Worm (Caenorhabditis elegans) whole organism, late embryonic: Measurements from ENCODE around the gene F58G1.2.
A peak's percentile ranks its signal among the peaks of the same experiment; 100 is the strongest.

Experiments used
- C08G9.2 ChIP-seq: sonication (generic microtip); optimal IDR thresholded peaks from 2 replicates; lab custom pipeline; 2016; ENCODE audit warnings: mild to moderate bottlenecking, missing genetic modification characterization, moderate library complexity, missing compliant biosample characterization
- C38D4.7 ChIP-seq: fragments of 200-800 bp; sonication (Bioruptor generic); optimal IDR thresholded peaks from 2 replicates; lab custom pipeline; 2018; ENCODE audit warnings: mild to moderate bottlenecking, missing genetic modification characterization, moderate library complexity, missing compliant biosample characterization
- K02D7.2 ChIP-seq: sonication (generic microtip); optimal IDR thresholded peaks from 2 replicates; lab custom pipeline; 2017; ENCODE audit warnings: mild to moderate bottlenecking, missing genetic modification characterization, missing compliant biosample characterization
- Y22D7AL.16 ChIP-seq: sonication (generic microtip); optimal IDR thresholded peaks from 2 replicates; lab custom pipeline; 2016; ENCODE audit warnings: missing genetic modification characterization, missing compliant biosample characterization
- ceh-14 ChIP-seq: sonication (generic microtip); optimal IDR thresholded peaks from 2 replicates; lab custom pipeline; 2016; ENCODE audit warnings: missing genotype, missing genetic modification characterization, missing compliant biosample characterization
- ceh-19 ChIP-seq: fragments of 200-800 bp; sonication (Bioruptor generic); optimal IDR thresholded peaks from 2 replicates; lab custom pipeline; 2018; ENCODE audit warnings: mild to moderate bottlenecking, missing genetic modification characterization, missing compliant biosample characterization
- ceh-31 ChIP-seq: sonication (generic microtip); optimal IDR thresholded peaks from 2 replicates; lab custom pipeline; 2016; ENCODE audit warnings: missing genetic modification characterization, missing compliant biosample characterization
- ceh-34 ChIP-seq: sonication (generic microtip); optimal IDR thresholded peaks from 2 replicates; lab custom pipeline; 2016; ENCODE audit warnings: mild to moderate bottlenecking, missing genetic modification characterization, missing compliant biosample characterization
- ceh-45 ChIP-seq: fragments of 200-800 bp; sonication (Bioruptor generic); IDR thresholded peaks from 2 replicates; pipeline ENCODE4 v1.3.6; 2022; ENCODE audit warnings: missing genetic modification reagents, missing genetic modification characterization, missing compliant biosample characterization
- ceh-48 ChIP-seq: sonication (generic microtip); optimal IDR thresholded peaks from 2 replicates; lab custom pipeline; 2016; ENCODE audit warnings: missing genetic modification characterization, inconsistent platforms, missing compliant biosample characterization
- ceh-9 ChIP-seq: sonication (generic microtip); optimal IDR thresholded peaks from 2 replicates; lab custom pipeline; 2016; ENCODE audit warnings: mild to moderate bottlenecking, missing genetic modification characterization, inconsistent platforms, missing compliant biosample characterization
- che-1 ChIP-seq: sonication (generic microtip); optimal IDR thresholded peaks from 2 replicates; lab custom pipeline; 2016; ENCODE audit warnings: mild to moderate bottlenecking, missing genetic modification characterization, missing compliant biosample characterization
- elt-4 ChIP-seq: sonication (generic microtip); optimal IDR thresholded peaks from 2 replicates; lab custom pipeline; 2016; ENCODE audit warnings: missing genetic modification characterization, missing compliant biosample characterization
- ets-4 ChIP-seq: sonication (generic microtip); optimal IDR thresholded peaks from 2 replicates; lab custom pipeline; 2016; ENCODE audit warnings: missing genetic modification characterization, missing compliant biosample characterization
- fkh-10 ChIP-seq: fragments of 150-350 bp; optimal IDR thresholded peaks from 2 replicates; lab custom pipeline; 2014; ENCODE audit warnings: missing biosample characterization, missing genetic modification reagents, missing genetic modification characterization
- gmeb-2 ChIP-seq: sonication (generic microtip); optimal IDR thresholded peaks from 2 replicates; lab custom pipeline; 2016; ENCODE audit warnings: missing genetic modification characterization, inconsistent platforms, missing compliant biosample characterization
- hlh-13 ChIP-seq: fragments of 200-800 bp; sonication (Bioruptor generic); optimal IDR thresholded peaks from 2 replicates; lab custom pipeline; 2018; ENCODE audit warnings: mild to moderate bottlenecking, missing genetic modification characterization, missing compliant biosample characterization
- hlh-15 ChIP-seq: sonication (generic microtip); optimal IDR thresholded peaks from 2 replicates; lab custom pipeline; 2016; ENCODE audit warnings: missing genetic modification characterization, missing compliant biosample characterization
- hlh-6 ChIP-seq: sonication (generic microtip); optimal IDR thresholded peaks from 2 replicates; lab custom pipeline; 2016; ENCODE audit warnings: missing genotype, missing genetic modification characterization, missing compliant biosample characterization
- hlh-8 ChIP-seq: sonication (generic microtip); optimal IDR thresholded peaks from 2 replicates; lab custom pipeline; 2016; ENCODE audit warnings: missing genotype, missing genetic modification characterization, missing compliant biosample characterization
- mec-3 ChIP-seq: sonication (generic microtip); optimal IDR thresholded peaks from 2 replicates; lab custom pipeline; 2016; ENCODE audit warnings: borderline replicate concordance, missing genetic modification characterization, missing compliant biosample characterization
- nfya-1 ChIP-seq: sonication (generic microtip); optimal IDR thresholded peaks from 2 replicates; lab custom pipeline; 2017; ENCODE audit warnings: missing genetic modification characterization, mild to moderate bottlenecking, missing compliant biosample characterization, antibody characterized with exemption, moderate library complexity
- nhr-11 ChIP-seq: fragments of 150-350 bp; optimal IDR thresholded peaks from 2 replicates; lab custom pipeline; 2014; ENCODE audit warnings: missing biosample characterization, missing genetic modification characterization
- npax-4 ChIP-seq: sonication (generic microtip); optimal IDR thresholded peaks from 2 replicates; lab custom pipeline; 2016; ENCODE audit warnings: missing genetic modification characterization, missing compliant biosample characterization
- pax-1 ChIP-seq: fragments of 150-350 bp; optimal IDR thresholded peaks from 2 replicates; lab custom pipeline; 2014; ENCODE audit warnings: missing biosample characterization, missing genetic modification characterization
- pha-2 ChIP-seq: sonication (generic microtip); optimal IDR thresholded peaks from 2 replicates; lab custom pipeline; 2017; ENCODE audit warnings: mild to moderate bottlenecking, missing genetic modification characterization, missing compliant biosample characterization
- pha-4 ChIP-seq: fragments of 150-350 bp; optimal IDR thresholded peaks from 2 replicates; lab custom pipeline; 2018; ENCODE audit warnings: missing biosample characterization, missing genetic modification reagents, missing genetic modification characterization
- pros-1 ChIP-seq: fragments of 150-350 bp; optimal IDR thresholded peaks from 2 replicates; lab custom pipeline; 2014; ENCODE audit warnings: missing biosample characterization, missing genetic modification reagents, missing genetic modification characterization
- ref-2 ChIP-seq: sonication (generic microtip); optimal IDR thresholded peaks from 2 replicates; lab custom pipeline; 2016; ENCODE audit warnings: missing genetic modification characterization, missing compliant biosample characterization
- sox-2 ChIP-seq: fragments of 200-800 bp; sonication (Bioruptor generic); IDR thresholded peaks from 2 replicates; pipeline ENCODE4 v1.3.6; 2022; ENCODE audit warnings: missing genetic modification reagents, missing genetic modification characterization, missing compliant biosample characterization
- sox-4 ChIP-seq: sonication (generic microtip); optimal IDR thresholded peaks from 2 replicates; lab custom pipeline; 2017; ENCODE audit warnings: mild to moderate bottlenecking, missing genetic modification characterization, inconsistent platforms, missing compliant biosample characterization
- tbx-7 ChIP-seq: sonication (generic microtip); optimal IDR thresholded peaks from 2 replicates; lab custom pipeline; 2016; ENCODE audit warnings: missing genotype, missing genetic modification characterization, missing compliant biosample characterization
- ttx-3 ChIP-seq: sonication (generic microtip); optimal IDR thresholded peaks from 2 replicates; lab custom pipeline; 2016; ENCODE audit warnings: missing genetic modification reagents, missing genetic modification characterization, missing compliant biosample characterization
- unc-3 ChIP-seq, 2 experiments: fragments of 200-800 bp in 1 of 2; sonication (Bioruptor generic) in 1 of 2; sonication (generic microtip) in 1 of 2; conservative IDR thresholded peaks in 1 of 2; optimal IDR thresholded peaks in 1 of 2; 2 replicates each; pipeline versions ENCODE4 v1.3.6 to Lab custom; 2016 to 2022; ENCODE audit warnings: missing compliant biosample characterization in 2 of 2, missing genetic modification characterization in 2 of 2, missing genetic modification reagents in 1 of 2
- unc-42 ChIP-seq: sonication (generic microtip); optimal IDR thresholded peaks from 2 replicates; lab custom pipeline; 2016; ENCODE audit warnings: missing genotype, missing genetic modification characterization, missing compliant biosample characterization
- unc-55 ChIP-seq: sonication (generic microtip); optimal IDR thresholded peaks from 2 replicates; lab custom pipeline; 2017; ENCODE audit warnings: missing biosample characterization, missing genetic modification reagents, missing genetic modification characterization
- unc-86 ChIP-seq: sonication (generic microtip); optimal IDR thresholded peaks from 2 replicates; lab custom pipeline; 2016; ENCODE audit warnings: missing genetic modification characterization, missing compliant biosample characterization

F58G1.2 gene

ce11 chrII:12918960-12919553, at the start of gene F58G1.2, which contains the start of gene wago-4:
Gene F58G1.2, minus strand, starts transcription at chrII:12919010.
Gene wago-4, plus strand, starts transcription at chrII:12919551.
- TF ChIP-seq tbx-7 (tag; lab: Kevin White, UChicago): no peak
- TF ChIP-seq hlh-15: no peak
- no peak for TF ChIP-seq elt-4 (tag; lab: Kevin White, UChicago)
- no peak for TF ChIP-seq sox-4 (tag; lab: Kevin White, UChicago)
- no peak for TF ChIP-seq ceh-31 (tag; lab: Kevin White, UChicago)
- TF ChIP-seq K02D7.2 (tag; lab: Kevin White, UChicago): no peak
- no peak for TF ChIP-seq gmeb-2 (tag; lab: Kevin White, UChicago)
- TF ChIP-seq pha-2: no peak
- no peak for TF ChIP-seq pha-4 (tag; lab: Kevin White, UChicago)
- TF ChIP-seq nhr-11 (tag; lab: Kevin White, UChicago): no peak
- no peak for TF ChIP-seq hlh-8
- TF ChIP-seq, all 69 proteins: peak for 0

- TF ChIP-seq fkh-10 (GFP tag; lab: Kevin White, UChicago): no peak
- TF ChIP-seq hlh-6 (tag; lab: Kevin White, UChicago): peak; percentile 20
- no peak for TF ChIP-seq ets-4 (tag; lab: Kevin White, UChicago)
- no peak for TF ChIP-seq pros-1
Measured at ce11 chrII:12968448-12968969, 49.7 kb upstream of the F58G1.2 start.

- TF ChIP-seq ceh-19 (GFP tag; lab: Kevin White, UChicago): no peak
- TF ChIP-seq ceh-48 (tag; lab: Kevin White, UChicago): no peak
- no peak for TF ChIP-seq nhr-11 (tag; lab: Kevin White, UChicago)
- no peak for TF ChIP-seq pros-1
- TF ChIP-seq, all 69 proteins: peak for 0
Measured at ce11 chrII:12966274-12966673, 47.5 kb upstream of the F58G1.2 start.

ce11 chrII:12965589-12965988, 46.8 kb upstream of the F58G1.2 start:
- TF ChIP-seq ceh-34 (tag; lab: Kevin White, UChicago): no peak
- no peak for TF ChIP-seq ref-2
- TF ChIP-seq C08G9.2 (tag; lab: Kevin White, UChicago): no peak
- no peak for TF ChIP-seq sox-2 (GFP tag; lab: Robert Waterston, UW)
- TF ChIP-seq ceh-14 (tag; lab: Kevin White, UChicago): no peak
- TF ChIP-seq pax-1 (tag; lab: Kevin White, UChicago): no peak
- no peak for TF ChIP-seq C38D4.7
- no peak for TF ChIP-seq unc-55 (GFP tag; lab: Kevin White, UChicago)
- TF ChIP-seq unc-3 (GFP tag; conservative IDR thresholded peaks at IDR 0.05; lab: Robert Waterston, UW): no peak
- TF ChIP-seq unc-3 (tag; optimal IDR thresholded peaks at IDR 0.05; lab: Kevin White, UChicago): no peak
- no peak for TF ChIP-seq gmeb-2 (tag; lab: Kevin White, UChicago)
- no peak for TF ChIP-seq ceh-45 (GFP tag; lab: Robert Waterston, UW)
- TF ChIP-seq Y22D7AL.16 (tag; lab: Kevin White, UChicago): no peak

- TF ChIP-seq unc-55 (GFP tag; lab: Kevin White, UChicago): no peak
- no peak for TF ChIP-seq hlh-13 (GFP tag; lab: Kevin White, UChicago)
- TF ChIP-seq nfya-1 (tag; lab: Kevin White, UChicago): no peak
- TF ChIP-seq sox-4 (tag; lab: Kevin White, UChicago): no peak
- no peak for TF ChIP-seq ttx-3 (tag; lab: Kevin White, UChicago)
- no peak for TF ChIP-seq unc-42 (tag; lab: Kevin White, UChicago)
- TF ChIP-seq nhr-11 (tag; lab: Kevin White, UChicago): no peak
- TF ChIP-seq elt-4 (tag; lab: Kevin White, UChicago): no peak
- no peak for TF ChIP-seq ref-2
- TF ChIP-seq ceh-9 (tag; lab: Kevin White, UChicago): no peak
- TF ChIP-seq unc-3 (GFP tag; conservative IDR thresholded peaks at IDR 0.05; lab: Robert Waterston, UW): no peak
- no peak for TF ChIP-seq unc-3 (tag; optimal IDR thresholded peaks at IDR 0.05; lab: Kevin White, UChicago)
- no peak for TF ChIP-seq gmeb-2 (tag; lab: Kevin White, UChicago)
- no peak for TF ChIP-seq npax-4 (tag; lab: Kevin White, UChicago)
- no peak for TF ChIP-seq K02D7.2 (tag; lab: Kevin White, UChicago)
- TF ChIP-seq mec-3 (tag; lab: Kevin White, UChicago): no peak
- TF ChIP-seq C08G9.2 (tag; lab: Kevin White, UChicago): no peak
- no peak for TF ChIP-seq Y22D7AL.16 (tag; lab: Kevin White, UChicago)
- TF ChIP-seq unc-86 (tag; lab: Kevin White, UChicago): no peak
- TF ChIP-seq che-1 (tag; lab: Kevin White, UChicago): no peak
- no peak for TF ChIP-seq ceh-34 (tag; lab: Kevin White, UChicago)
Measured at ce11 chrII:12965538-12965588, 46.6 kb upstream of the F58G1.2 start, which contains the start of gene ptr-18. Gene ptr-18, plus strand, starts transcription at chrII:12965546.
